Worm (Caenorhabditis elegans): Measurements from ENCODE around the gene rbx-1.
A peak's percentile ranks its signal among the peaks of the same experiment; 100 is the strongest.

The rbx-1 gene

ce11 chrV:9651294-9651693, 39.0 kb downstream of the rbx-1 start, which contains the start of gene T06E4.21:
TSS of gene T06E4.21 (plus strand) at chrV:9651594.
- TF ChIP-seq lsy-27 (tag; optimal IDR thresholded peaks at IDR 0.05; ENCODE audit: borderline replicate concordance, insufficient read depth) (no peak), ztf-3 (GFP tag; optimal IDR thresholded peaks at IDR 0.05) (no peak), egrh-3 (GFP tag; IDR thresholded peaks at IDR 0.05) (no peak), madf-3 (GFP tag; IDR thresholded peaks at IDR 0.05) (no peak), madf-6 (GFP tag; IDR thresholded peaks at IDR 0.05) (no peak), nhr-90 (tag; optimal IDR thresholded peaks at IDR 0.05) (no peak), K11D2.4 (GFP tag; IDR thresholded peaks at IDR 0.05) (no peak), zim-3 (tag; optimal IDR thresholded peaks at IDR 0.05) (no peak), unc-62 (GFP tag; optimal IDR thresholded peaks at IDR 0.05) (no peak), nhr-27 (tag; optimal IDR thresholded peaks at IDR 0.05) (no peak), Y56A3A.18 (GFP tag; IDR thresholded peaks at IDR 0.05) (no peak), nfya-2 (GFP tag; IDR thresholded peaks at IDR 0.05) (no peak), lag-1 (GFP tag; IDR thresholded peaks at IDR 0.05) (no peak), C17E4.6 (GFP tag; IDR thresholded peaks at IDR 0.05) (no peak), mel-28 (tag; optimal IDR thresholded peaks at IDR 0.05; ENCODE audit: borderline replicate concordance) (no peak), efl-1 (GFP tag; optimal IDR thresholded peaks at IDR 0.05) (no peak), snpc-1.1 (tag; optimal IDR thresholded peaks at IDR 0.05; ENCODE audit: insufficient read depth) (no peak)

DNA sequence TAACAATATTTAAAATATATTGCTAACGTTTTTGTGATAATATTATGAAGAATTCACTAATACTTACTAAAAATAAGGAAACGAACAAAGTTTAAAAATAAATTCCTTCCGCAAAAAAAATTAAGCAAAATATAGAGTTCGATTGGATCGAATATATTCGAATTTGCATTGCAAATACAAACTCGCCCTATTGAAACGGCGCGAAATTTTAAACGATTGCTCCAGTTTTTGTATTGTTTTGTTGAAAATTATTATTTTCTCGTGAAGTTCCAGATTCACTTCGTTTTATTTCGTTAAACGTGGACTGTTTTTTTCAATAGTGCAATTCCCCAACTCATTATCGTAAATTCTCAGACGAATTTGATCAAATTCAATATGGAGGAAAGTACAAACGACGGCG, 44.8 kb downstream of the rbx-1 start, which contains the start of the genes atl-1 and hcp-2:
Gene atl-1 (minus strand): TSS at position 89 of the 400 bp plus-strand sequence.
Gene hcp-2 (plus strand): TSS at position 353 of the 400 bp plus-strand sequence.
- peak; percentile 26 for TF ChIP-seq lsl-1 (GFP tag; optimal IDR thresholded peaks at IDR 0.05)
- TF ChIP-seq madf-6 (GFP tag; IDR thresholded peaks at IDR 0.05): peak; percentile 48; the same call in 1 of the 2 replicates
- peak; percentile 34 for TF ChIP-seq dpl-1 (GFP tag; optimal IDR thresholded peaks at IDR 0.05)
- peak; percentile 3 for TF ChIP-seq lin-54 (GFP tag; optimal IDR thresholded peaks at IDR 0.05)
- no peak for TF ChIP-seq egl-18 (GFP tag; IDR thresholded peaks at IDR 0.05)
- no peak for TF ChIP-seq let-526 (GFP tag; IDR thresholded peaks at IDR 0.05)
- 0 out of 2 replicates have a peak, but pooled peaks have one; percentile 14 for TF ChIP-seq D2030.7 (GFP tag; IDR thresholded peaks at IDR 0.05)
- TF ChIP-seq lin-40 (tag; optimal IDR thresholded peaks at IDR 0.05): no peak
- peak; percentile 74 for TF ChIP-seq efl-1 (GFP tag; optimal IDR thresholded peaks at IDR 0.05)

Measured in whole organism, young adult.